Worm (Caenorhabditis elegans) whole organism, L4/young adult: ENCODE data around the gene F14D2.19.

ENCODE experiments used
- W03F9.2 ChIP-seq: fragments of 150-350 bp; optimal IDR thresholded peaks from 2 replicates; lab custom pipeline; 2014; ENCODE audit warnings: missing biosample characterization, missing genetic modification characterization
- dao-5 ChIP-seq: sonication (generic microtip); optimal IDR thresholded peaks from 2 replicates; lab custom pipeline; 2016; ENCODE audit warnings: missing genotype, missing genetic modification characterization, moderate library complexity, missing compliant biosample characterization
- him-1 ChIP-seq: sonication (generic microtip); optimal IDR thresholded peaks from 2 replicates; lab custom pipeline; 2016; ENCODE audit warnings: missing genotype, missing genetic modification reagents, missing genetic modification characterization, missing compliant biosample characterization

- no peak for TF ChIP-seq him-1 (tag; lab: Kevin White, UChicago)
- no peak for TF ChIP-seq W03F9.2 (tag; lab: Kevin White, UChicago)
- no peak for TF ChIP-seq dao-5 (tag; lab: Kevin White, UChicago)
These were observed 38.4 kb upstream of the F14D2.19 start for ce11 chrII:3375302-3375701.
